Fruit fly (Drosophila melanogaster) whole organism, embryonic: ENCODE measurements around the gene al.

ENCODE experiments used
- CG10543 ChIP-seq: fragments of 200-800 bp; sonication (Bioruptor generic); optimal IDR thresholded peaks from 3 replicates; lab custom pipeline; 2017; ENCODE audit warnings: missing biosample characterization, mild to moderate bottlenecking, missing genetic modification characterization, moderate library complexity
- CG10979 ChIP-seq: fragments of 200-800 bp; sonication (Bioruptor generic); optimal IDR thresholded peaks from 2 replicates; lab custom pipeline; 2018; ENCODE audit warnings: missing biosample characterization, mild to moderate bottlenecking, missing genetic modification characterization, moderate library complexity
- CG11696 ChIP-seq: fragments of 200-800 bp; sonication (Bioruptor generic); IDR thresholded peaks from 2 replicates; pipeline ENCODE4 v1.3.6; 2022; ENCODE audit warnings: missing biosample characterization, missing genetic modification characterization
- CG1233 ChIP-seq: fragments of 200-800 bp; sonication (Bioruptor generic); optimal IDR thresholded peaks from 4 replicates; lab custom pipeline; 2018; ENCODE audit warnings: missing biosample characterization, mild to moderate bottlenecking, missing genetic modification characterization
- CG15601 ChIP-seq: fragments of 200-800 bp; sonication (Bioruptor generic); optimal IDR thresholded peaks from 3 replicates; lab custom pipeline; 2019; ENCODE audit warnings: missing biosample characterization, mild to moderate bottlenecking, missing genetic modification characterization, moderate library complexity
- CG17802 ChIP-seq: fragments of 200-800 bp; sonication (Bioruptor generic); optimal IDR thresholded peaks from 2 replicates; lab custom pipeline; 2018; ENCODE audit warnings: missing biosample characterization, mild to moderate bottlenecking, missing genetic modification characterization, moderate library complexity
- CG1832 ChIP-seq: fragments of 200-800 bp; sonication (Bioruptor generic); optimal IDR thresholded peaks from 2 replicates; lab custom pipeline; 2017; ENCODE audit warnings: missing biosample characterization, mild to moderate bottlenecking, missing genetic modification characterization, inconsistent platforms
- CG2678 ChIP-seq: fragments of 200-800 bp; sonication (Bioruptor generic); optimal IDR thresholded peaks from 3 replicates; lab custom pipeline; 2019; ENCODE audit warnings: missing biosample characterization, mild to moderate bottlenecking, missing genetic modification characterization, moderate library complexity
- CG30020 ChIP-seq: fragments of 200-800 bp; optimal IDR thresholded peaks from 2 replicates; lab custom pipeline; 2019; ENCODE audit warnings: missing biosample characterization, mild to moderate bottlenecking, missing genetic modification characterization, moderate library complexity
- CG34224 ChIP-seq: fragments of 200-800 bp; sonication (Bioruptor generic); IDR thresholded peaks from 3 replicates; pipeline ENCODE4 v1.3.6; 2022; ENCODE audit warnings: missing biosample characterization, missing genetic modification characterization; ENCODE audit not compliant: partially characterized antibody
- CG4282 ChIP-seq: fragments of 200-800 bp; sonication (Bioruptor generic); optimal IDR thresholded peaks from 2 replicates; lab custom pipeline; 2016; ENCODE audit warnings: missing biosample characterization, missing genetic modification characterization
- CG6813 ChIP-seq: fragments of 200-800 bp; sonication (Bioruptor generic); optimal IDR thresholded peaks from 2 replicates; lab custom pipeline; 2017; ENCODE audit warnings: missing biosample characterization, missing genetic modification characterization, mild to moderate bottlenecking, moderate library complexity, missing genetic modification reagents
- CG8281 ChIP-seq: fragments of 200-800 bp; sonication (Bioruptor generic); optimal IDR thresholded peaks from 2 replicates; lab custom pipeline; 2018; ENCODE audit warnings: missing biosample characterization, mild to moderate bottlenecking, missing genetic modification characterization, moderate library complexity
- CG8765 ChIP-seq: fragments of 200-800 bp; sonication (Bioruptor generic); IDR thresholded peaks from 2 replicates; pipeline ENCODE4 v1.3.6; 2022; ENCODE audit warnings: missing biosample characterization, missing genetic modification characterization
- CG9876 ChIP-seq: fragments of 200-800 bp; sonication (Bioruptor generic); optimal IDR thresholded peaks from 2 replicates; lab custom pipeline; 2016; ENCODE audit warnings: missing biosample characterization, missing genetic modification characterization
- CrebB ChIP-seq: fragments of 200-800 bp; sonication (Bioruptor generic); optimal IDR thresholded peaks from 3 replicates; lab custom pipeline; 2018; ENCODE audit warnings: missing biosample characterization, mild to moderate bottlenecking, missing genetic modification characterization
- Dad ChIP-seq: fragments of 200-800 bp; sonication (Bioruptor generic); optimal IDR thresholded peaks from 3 replicates; lab custom pipeline; 2016; ENCODE audit warnings: missing biosample characterization, missing genetic modification characterization
- Dip2 ChIP-seq: fragments of 200-800 bp; sonication (Bioruptor generic); IDR thresholded peaks from 2 replicates; pipeline ENCODE4 v1.3.6; 2022; ENCODE audit warnings: missing biosample characterization, missing genetic modification characterization
- Dp ChIP-seq: fragments of 200-800 bp; sonication (Bioruptor generic); optimal IDR thresholded peaks from 2 replicates; lab custom pipeline; 2018; ENCODE audit warnings: missing biosample characterization, mild to moderate bottlenecking, missing genetic modification characterization, moderate library complexity
- Fer2 ChIP-seq: fragments of 200-800 bp; sonication (Bioruptor generic); optimal IDR thresholded peaks from 2 replicates; lab custom pipeline; 2018; ENCODE audit warnings: missing biosample characterization, mild to moderate bottlenecking, missing genetic modification characterization, moderate library complexity
- Hand ChIP-seq: fragments of 200-800 bp; sonication (Bioruptor generic); optimal IDR thresholded peaks from 2 replicates; lab custom pipeline; 2017; ENCODE audit warnings: mild to moderate bottlenecking, missing biosample characterization, missing genetic modification reagents, missing genetic modification characterization
- Hmr ChIP-seq: fragments of 200-800 bp; sonication (Bioruptor generic); optimal IDR thresholded peaks from 3 replicates; lab custom pipeline; 2017; ENCODE audit warnings: mild to moderate bottlenecking, missing biosample characterization, missing genetic modification reagents, missing genetic modification characterization
- MBD-R2 ChIP-seq: fragments of 200-800 bp; sonication (Bioruptor generic); IDR thresholded peaks from 2 replicates; pipeline ENCODE4 v1.3.6; 2022; ENCODE audit warnings: missing biosample characterization, missing genetic modification characterization
- Nf-YC ChIP-seq: fragments of 200-800 bp; optimal IDR thresholded peaks from 3 replicates; lab custom pipeline; 2019; ENCODE audit warnings: missing biosample characterization, mild to moderate bottlenecking, missing genetic modification characterization, moderate library complexity
- Ravus ChIP-seq: fragments of 200-800 bp; sonication (Bioruptor generic); IDR thresholded peaks from 2 replicates; pipeline ENCODE4 v1.3.6; 2022; ENCODE audit warnings: missing biosample characterization, missing genetic modification characterization
- Sry-β ChIP-seq: fragments of 200-800 bp; sonication (Bioruptor generic); optimal IDR thresholded peaks from 2 replicates; lab custom pipeline; 2018; ENCODE audit warnings: missing biosample characterization, mild to moderate bottlenecking, missing genetic modification characterization, moderate library complexity
- Stat92E ChIP-seq, 3 experiments: fragments of >200 bp in 2 of 3; fragments of 200-800 bp in 1 of 3; sonication (Bioruptor generic) in 1 of 3; optimal IDR thresholded peaks; 2 replicates each; lab custom pipeline; 2017 to 2019; ENCODE audit warnings: missing biosample characterization in 3 of 3, missing genetic modification characterization in 3 of 3, mild to moderate bottlenecking in 1 of 3, moderate library complexity in 1 of 3
- Xrp1 ChIP-seq: fragments of 200-800 bp; sonication (Bioruptor generic); IDR thresholded peaks from 2 replicates; pipeline ENCODE4 v1.3.6; 2022; ENCODE audit warnings: missing biosample characterization, missing genetic modification characterization
- abd-A ChIP-seq: fragments of 200-800 bp; sonication (Bioruptor generic); optimal IDR thresholded peaks from 3 replicates; lab custom pipeline; 2019; ENCODE audit warnings: missing biosample characterization, mild to moderate bottlenecking, missing genetic modification characterization, moderate library complexity
- ap ChIP-seq: fragments of 200-800 bp; sonication (Bioruptor generic); IDR thresholded peaks from 2 replicates; pipeline ENCODE4 v1.3.6; 2022; ENCODE audit warnings: missing biosample characterization, missing genetic modification characterization
- ash1 ChIP-seq: fragments of 200-800 bp; sonication (Bioruptor generic); optimal IDR thresholded peaks from 2 replicates; lab custom pipeline; 2018; ENCODE audit warnings: missing biosample characterization, mild to moderate bottlenecking, missing genetic modification characterization
- bab2 ChIP-seq: fragments of 200-800 bp; sonication (Bioruptor generic); optimal IDR thresholded peaks from 2 replicates; lab custom pipeline; 2016; ENCODE audit warnings: missing biosample characterization, missing genetic modification characterization
- bsh ChIP-seq, 2 experiments: fragments of 200-800 bp; sonication (Bioruptor generic); optimal IDR thresholded peaks; 2 replicates each; lab custom pipeline; 2017 to 2018; ENCODE audit warnings: mild to moderate bottlenecking in 2 of 2, missing biosample characterization in 2 of 2, missing genetic modification characterization in 2 of 2, moderate library complexity in 1 of 2
- caup ChIP-seq: fragments of 200-800 bp; sonication (Bioruptor generic); optimal IDR thresholded peaks from 3 replicates; lab custom pipeline; 2017; ENCODE audit warnings: missing biosample characterization, mild to moderate bottlenecking, missing genetic modification characterization, moderate library complexity; ENCODE audit not compliant: severe bottlenecking
- corto ChIP-seq: fragments of 200-800 bp; sonication (Bioruptor generic); optimal IDR thresholded peaks from 2 replicates; lab custom pipeline; 2016; ENCODE audit warnings: missing biosample characterization, mild to moderate bottlenecking, missing genetic modification characterization, moderate library complexity
- crol ChIP-seq: fragments of 200-800 bp; sonication (Bioruptor generic); IDR thresholded peaks from 2 replicates; pipeline ENCODE4 v1.3.6; 2022; ENCODE audit warnings: missing biosample characterization, missing genetic modification characterization
- en ChIP-seq: fragments of 200-800 bp; sonication (Bioruptor generic); optimal IDR thresholded peaks from 2 replicates; lab custom pipeline; 2016; ENCODE audit warnings: missing biosample characterization, missing genetic modification characterization
- esg ChIP-seq: fragments of 200-800 bp; sonication (Bioruptor generic); conservative IDR thresholded peaks from 2 replicates; pipeline ENCODE4 v1.3.6; 2022; ENCODE audit warnings: missing biosample characterization, missing genetic modification characterization
- eve ChIP-seq, 2 experiments: fragments of >200 bp; optimal IDR thresholded peaks; 2 replicates each; lab custom pipeline; 2017; ENCODE audit warnings: missing biosample characterization in 2 of 2, missing genetic modification characterization in 2 of 2
- fd64A ChIP-seq: fragments of 200-800 bp; sonication (Bioruptor generic); optimal IDR thresholded peaks from 3 replicates; lab custom pipeline; 2018; ENCODE audit warnings: missing biosample characterization, mild to moderate bottlenecking, missing genetic modification characterization
- fu2 ChIP-seq: fragments of 200-800 bp; sonication (Bioruptor generic); optimal IDR thresholded peaks from 2 replicates; lab custom pipeline; 2016; ENCODE audit warnings: missing biosample characterization, missing genetic modification characterization
- gfzf ChIP-seq: fragments of 200-800 bp; sonication (Bioruptor generic); optimal IDR thresholded peaks from 2 replicates; lab custom pipeline; 2016; ENCODE audit warnings: missing biosample characterization, mild to moderate bottlenecking, missing genetic modification characterization, moderate library complexity
- gsb ChIP-seq: fragments of 200-800 bp; sonication (Bioruptor generic); IDR thresholded peaks from 2 replicates; pipeline ENCODE4 v1.3.6; 2022; ENCODE audit warnings: missing biosample characterization, missing genetic modification characterization
- h ChIP-seq: fragments of >200 bp; optimal IDR thresholded peaks from 2 replicates; lab custom pipeline; 2017
- hth ChIP-seq: fragments of >200 bp; optimal IDR thresholded peaks from 2 replicates; lab custom pipeline; 2017; ENCODE audit warnings: inconsistent platforms
- ind ChIP-seq: fragments of 200-800 bp; sonication (Bioruptor generic); optimal IDR thresholded peaks from 3 replicates; lab custom pipeline; 2016; ENCODE audit warnings: missing biosample characterization, missing genetic modification characterization
- sens ChIP-seq: fragments of 200-800 bp; sonication (Bioruptor generic); peaks from one replicate; lab custom pipeline; 2016; ENCODE audit warnings: missing biosample characterization, missing genetic modification characterization
- sim ChIP-seq: fragments of 200-800 bp; sonication (Bioruptor generic); IDR thresholded peaks from 2 replicates; pipeline ENCODE4 v1.3.6; 2022; ENCODE audit warnings: missing biosample characterization, missing genetic modification characterization
- tgo ChIP-seq: fragments of 200-800 bp; sonication (Bioruptor generic); IDR thresholded peaks from 3 replicates; pipeline ENCODE4 v1.3.6; 2022; ENCODE audit warnings: missing biosample characterization, missing genetic modification characterization

Gene al

dm6 chr2L:421119-421821 is 43.4 kb downstream of the al start, which contains the start of the genes CG11885 and CG13692 (continued):
- TF ChIP-seq CG30020 (tag; lab: Kevin White, UChicago) (peak; percentile 46), Nf-YC (tag; lab: Kevin White, UChicago) (peak; percentile 71), CG8281 (peak; percentile 76), esg (no peak), gfzf (GFP tag; lab: Kevin White, UChicago) (peak; percentile 79), CG9876 (GFP tag; lab: Kevin White, UChicago) (no peak), ash1 (GFP tag; lab: Kevin White, UChicago) (no peak), Ravus (GFP tag; lab: Robert Waterston, UW) (no peak), CG10543 (GFP tag; lab: Kevin White, UChicago) (no peak), fu2 (peak; percentile 12), tgo (GFP tag; lab: Robert Waterston, UW) (no peak), CrebB (tag; lab: Kevin White, UChicago) (peak; percentile 73), CG2678 (peak; percentile 32), Dip2 (GFP tag; lab: Robert Waterston, UW) (no peak), CG11696 (GFP tag; lab: Robert Waterston, UW) (no peak), CG10979 (peak; percentile 13), CG15601 (tag; lab: Kevin White, UChicago) (peak; percentile 92), abd-A (peak; percentile 86), CG34224 (peak; percentile 100), CG1233 (peak; percentile 25), CG8765 (GFP tag; lab: Robert Waterston, UW) (no peak), ap (GFP tag; lab: Robert Waterston, UW) (no peak)

dm6 chr2L:422573-422972 is 44.7 kb downstream of the al start, which contains the start of gene BBS8:
TSS of gene BBS8 (plus strand) at chr2L:422873.
- TF ChIP-seq Dad (GFP tag; lab: Kevin White, UChicago), result no peak
- no peak for TF ChIP-seq Sry-β (GFP tag; lab: Kevin White, UChicago)
- TF ChIP-seq crol, result no peak
- no peak for TF ChIP-seq Hmr (GFP tag; lab: Kevin White, UChicago)
- no peak for TF ChIP-seq CG1832 (GFP tag; lab: Kevin White, UChicago)
- no peak for TF ChIP-seq CG4282 (GFP tag; lab: Kevin White, UChicago)
- TF ChIP-seq CG17802 (tag; lab: Kevin White, UChicago), result no peak
- TF ChIP-seq sim (GFP tag; lab: Robert Waterston, UW), result no peak
- TF ChIP-seq bab2 (GFP tag; lab: Kevin White, UChicago), result no peak
- no peak for TF ChIP-seq MBD-R2 (GFP tag; lab: Robert Waterston, UW)

- no peak for TF ChIP-seq Dp (GFP tag; lab: Kevin White, UChicago)
- TF ChIP-seq CG6813 (GFP tag; lab: Kevin White, UChicago), result no peak
- no peak for TF ChIP-seq Xrp1
- TF ChIP-seq h (lab: Kevin White, UChicago), result no peak
- TF ChIP-seq Stat92E (GFP tag; optimal IDR thresholded peaks at IDR 0.05; lab: Kevin White, UChicago), result no peak
- no peak for TF ChIP-seq ind (GFP tag; lab: Kevin White, UChicago)
- no peak for TF ChIP-seq gsb
- no peak for TF ChIP-seq en
- TF ChIP-seq bsh (GFP tag; optimal IDR thresholded peaks at IDR 0.05; lab: Kevin White, UChicago), result peak in 1 of 2 experiments; percentile 28
- TF ChIP-seq Fer2 (tag; lab: Kevin White, UChicago), result no peak
- peak; percentile 68 for TF ChIP-seq corto (GFP tag; lab: Kevin White, UChicago)
- TF ChIP-seq Hand (GFP tag; lab: Kevin White, UChicago), result no peak
- TF ChIP-seq caup (GFP tag; lab: Kevin White, UChicago), result no peak
- TF ChIP-seq sens (GFP tag; lab: Kevin White, UChicago), result peak; percentile 39
- no peak for TF ChIP-seq fd64A
- no peak for TF ChIP-seq hth (lab: Kevin White, UChicago)
- no peak for TF ChIP-seq eve (GFP tag; optimal IDR thresholded peaks at IDR 0.05; lab: Kevin White, UChicago)
Observed at dm6 chr2L:423160-423559, 45.2 kb downstream of the al start.
